Worm (Caenorhabditis elegans): ENCODE results near the gene tost-1.

The tost-1 gene

ce11 chrIII:4859039-4859438 lies 19.1 kb downstream of the tost-1 start, which contains the start of gene C35D10.6:
C35D10.6 (plus strand) TSS chrIII:4859339.
- no peak for TF ChIP-seq lsy-2 (tag; optimal IDR thresholded peaks at IDR 0.05)
- no peak for TF ChIP-seq ham-2 (GFP tag; optimal IDR thresholded peaks at IDR 0.05)
- TF ChIP-seq hlh-1 (tag; optimal IDR thresholded peaks at IDR 0.05): no peak
- TF ChIP-seq ceh-43 (GFP tag; optimal IDR thresholded peaks at IDR 0.05): no peak
- TF ChIP-seq zip-8 (tag; optimal IDR thresholded peaks at IDR 0.05): no peak
- no peak for TF ChIP-seq bed-3 (GFP tag; optimal IDR thresholded peaks at IDR 0.05)
- no peak for TF ChIP-seq cnd-1 (tag; optimal IDR thresholded peaks at IDR 0.05)
- TF ChIP-seq lin-13 (tag; optimal IDR thresholded peaks at IDR 0.05): no peak
- no peak for TF ChIP-seq flh-1 (GFP tag; optimal IDR thresholded peaks at IDR 0.05)
- TF ChIP-seq drap-1 (GFP tag; optimal IDR thresholded peaks at IDR 0.05): no peak

ce11 chrIII:4856992-4857391 lies 21.1 kb downstream of the tost-1 start:
- TF ChIP-seq lin-13 (tag; optimal IDR thresholded peaks at IDR 0.05) (no peak), unc-39 (tag; optimal IDR thresholded peaks at IDR 0.05) (no peak), ces-1 (GFP tag; optimal IDR thresholded peaks at IDR 0.05) (no peak), M03D4.4 (tag; optimal IDR thresholded peaks at IDR 0.05) (no peak), nhr-12 (tag; optimal IDR thresholded peaks at IDR 0.05) (no peak), pha-4 (tag; optimal IDR thresholded peaks at IDR 0.05) (no peak), ceh-43 (GFP tag; optimal IDR thresholded peaks at IDR 0.05) (no peak), ham-2 (GFP tag; optimal IDR thresholded peaks at IDR 0.05) (no peak), sem-2 (GFP tag; optimal IDR thresholded peaks at IDR 0.05) (no peak), tbx-8 (GFP tag; optimal IDR thresholded peaks at IDR 0.05) (no peak), unc-120 (tag; optimal IDR thresholded peaks at IDR 0.05; ENCODE audit: poor library complexity, severe bottlenecking) (no peak)

- no peak for TF ChIP-seq bed-3 (GFP tag; optimal IDR thresholded peaks at IDR 0.05)
- no peak for TF ChIP-seq lin-13 (tag; optimal IDR thresholded peaks at IDR 0.05)
- no peak for TF ChIP-seq nhr-28 (tag; optimal IDR thresholded peaks at IDR 0.05)
- TF ChIP-seq elt-1 (tag; optimal IDR thresholded peaks at IDR 0.05; ENCODE audit: borderline replicate concordance, insufficient read depth): no peak
- TF ChIP-seq ceh-83 (GFP tag; optimal IDR thresholded peaks at IDR 0.05): no peak
- TF ChIP-seq elt-3 (tag; optimal IDR thresholded peaks at IDR 0.05): no peak
- TF ChIP-seq mab-5 (tag; optimal IDR thresholded peaks at IDR 0.05): no peak
- no peak for TF ChIP-seq lin-32 (GFP tag; optimal IDR thresholded peaks at IDR 0.05)
- TF ChIP-seq ceh-43 (GFP tag; optimal IDR thresholded peaks at IDR 0.05): no peak
- no peak for TF ChIP-seq mls-2 (tag; optimal IDR thresholded peaks at IDR 0.05)
- no peak for TF ChIP-seq blmp-1 (tag; optimal IDR thresholded peaks at IDR 0.05)
- TF ChIP-seq unc-62 (GFP tag; optimal IDR thresholded peaks at IDR 0.05): no peak
- no peak for TF ChIP-seq flh-1 (GFP tag; optimal IDR thresholded peaks at IDR 0.05)
- no peak for TF ChIP-seq ceh-39 (tag; optimal IDR thresholded peaks at IDR 0.05)
- no peak for TF ChIP-seq lsy-2 (tag; optimal IDR thresholded peaks at IDR 0.05)
- TF ChIP-seq nhr-237 (tag; optimal IDR thresholded peaks at IDR 0.05): no peak
Observed at ce11 chrIII:4856109-4856508, 22.0 kb downstream of the tost-1 start, which contains the start of gene C35D10.7. C35D10.7 (plus strand) TSS chrIII:4856193.

DNA sequence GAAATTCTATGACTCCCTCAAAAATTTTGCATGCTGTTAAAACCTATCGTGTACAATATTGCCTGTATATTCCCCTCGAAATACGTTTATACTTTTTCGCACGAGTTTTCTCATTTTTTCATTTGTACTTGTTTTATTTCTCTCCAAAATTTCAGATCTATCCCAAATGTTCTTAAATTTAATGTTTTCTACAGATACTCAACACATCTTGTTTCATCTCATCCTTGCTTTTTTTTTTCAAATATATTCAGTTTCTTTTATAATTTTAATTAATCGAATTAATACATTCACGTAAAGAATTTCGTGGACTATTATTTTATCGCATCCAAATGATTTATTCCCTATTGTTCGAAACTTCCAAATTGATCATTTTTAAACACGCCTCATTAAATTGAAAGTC lies 23.2 kb downstream of the tost-1 start, which contains the start of gene C35D10.8:
Gene C35D10.8 (plus strand): TSS at position 301 of the 400 bp plus-strand sequence.
- no peak for TF ChIP-seq mep-1 (tag; optimal IDR thresholded peaks at IDR 0.05)
- TF ChIP-seq ceh-43 (GFP tag; optimal IDR thresholded peaks at IDR 0.05): no peak
- TF ChIP-seq nhr-237 (tag; optimal IDR thresholded peaks at IDR 0.05): no peak

DNA sequence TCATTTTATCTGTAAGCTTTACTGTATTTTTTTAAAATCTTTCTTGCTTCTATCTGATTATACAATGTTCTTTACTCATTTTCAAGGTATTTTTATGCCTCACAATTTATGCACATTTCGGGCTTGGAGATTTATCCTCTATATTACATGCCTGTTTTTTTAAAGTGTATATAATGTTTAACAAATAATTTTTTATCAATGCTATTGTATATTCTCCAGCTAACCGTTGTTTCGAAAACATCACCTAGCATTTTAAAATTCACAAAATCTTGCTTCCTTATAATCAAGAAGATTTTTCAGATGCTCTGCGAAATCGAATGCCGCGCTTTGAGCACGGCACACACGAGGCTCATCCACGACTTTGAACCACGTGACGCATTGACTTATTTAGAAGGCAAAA lies 26.1 kb downstream of the tost-1 start, which contains the start of gene ced-4:
Gene ced-4 (plus strand): TSS at position 301 of the 400 bp plus-strand sequence.
- no peak for TF ChIP-seq flh-1 (GFP tag; optimal IDR thresholded peaks at IDR 0.05)
- TF ChIP-seq snpc-4 (tag; optimal IDR thresholded peaks at IDR 0.05): no peak

DNA sequence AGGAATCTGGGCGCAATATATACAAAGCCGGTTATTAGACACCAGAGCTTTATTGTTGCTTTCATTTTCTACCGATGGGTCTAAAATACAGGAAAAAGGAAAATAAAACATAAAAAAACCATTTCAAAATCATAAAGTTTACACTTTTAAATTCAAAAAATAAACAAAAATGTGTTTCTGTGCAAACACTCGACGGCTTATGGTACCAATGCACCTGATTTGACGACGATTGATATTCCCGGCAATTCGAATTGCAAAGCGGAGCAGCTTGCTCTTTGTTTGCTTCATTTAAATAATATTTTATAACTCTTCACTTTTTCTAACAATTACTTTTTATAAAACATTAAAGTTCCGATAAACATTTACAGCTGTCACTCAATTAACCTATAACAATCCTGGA lies 28.0 kb downstream of the tost-1 start, which contains the start of gene F26A1.1:
Gene F26A1.1 (plus strand): TSS at position 369 of the 400 bp plus-strand sequence.
- TF ChIP-seq ces-1 (GFP tag; optimal IDR thresholded peaks at IDR 0.05) (peak; percentile 5), pha-4 (tag; optimal IDR thresholded peaks at IDR 0.05) (peak; percentile 41), ceh-83 (GFP tag; optimal IDR thresholded peaks at IDR 0.05) (no peak), ham-2 (GFP tag; optimal IDR thresholded peaks at IDR 0.05) (no peak), cnd-1 (tag; optimal IDR thresholded peaks at IDR 0.05) (no peak), nhr-237 (tag; optimal IDR thresholded peaks at IDR 0.05) (peak; percentile 19), lsy-2 (tag; optimal IDR thresholded peaks at IDR 0.05) (peak; percentile 52), mep-1 (tag; optimal IDR thresholded peaks at IDR 0.05) (peak; percentile 23)
